Worm (Caenorhabditis elegans) whole organism, mixed stage, embryonic: Measurements from ENCODE around the gene dsl-7.

Experiments
- ceh-39 ChIP-seq: fragments of 150-350 bp; optimal IDR thresholded peaks from 2 replicates; lab custom pipeline; 2014; ENCODE audit warnings: missing biosample characterization, missing genetic modification characterization
- elt-3 ChIP-seq: fragments of 150-350 bp; optimal IDR thresholded peaks from 2 replicates; lab custom pipeline; 2014; ENCODE audit warnings: missing biosample characterization, missing genetic modification characterization
- lin-13 ChIP-seq: fragments of 150-350 bp; optimal IDR thresholded peaks from 2 replicates; lab custom pipeline; 2014; ENCODE audit warnings: missing biosample characterization, missing genetic modification characterization
- mab-5 ChIP-seq: fragments of 150-350 bp; optimal IDR thresholded peaks from 2 replicates; lab custom pipeline; 2014; ENCODE audit warnings: missing biosample characterization, missing genetic modification characterization
- mep-1 ChIP-seq: fragments of 150-350 bp; optimal IDR thresholded peaks from 2 replicates; lab custom pipeline; 2017; ENCODE audit warnings: missing biosample characterization, missing genetic modification reagents, missing genetic modification characterization, inconsistent platforms
- tbx-8 ChIP-seq: fragments of 200-800 bp; sonication (Bioruptor generic); optimal IDR thresholded peaks from 2 replicates; lab custom pipeline; 2018; ENCODE audit warnings: mild to moderate bottlenecking, missing genetic modification characterization, moderate library complexity, missing compliant biosample characterization

ce11 chrV:12944775-12945174, 48.2 kb upstream of the dsl-7 start, which contains the start of gene grl-2:
- TF ChIP-seq elt-3 (tag; lab: Kevin White, UChicago) (no peak), ceh-39 (no peak), lin-13 (no peak), mep-1 (tag; lab: Kevin White, UChicago) (no peak), mab-5 (tag; lab: Kevin White, UChicago) (no peak), tbx-8 (GFP tag; lab: Kevin White, UChicago) (no peak)
